Worm (Caenorhabditis elegans): ENCODE results near the gene R102.2.

DNA sequence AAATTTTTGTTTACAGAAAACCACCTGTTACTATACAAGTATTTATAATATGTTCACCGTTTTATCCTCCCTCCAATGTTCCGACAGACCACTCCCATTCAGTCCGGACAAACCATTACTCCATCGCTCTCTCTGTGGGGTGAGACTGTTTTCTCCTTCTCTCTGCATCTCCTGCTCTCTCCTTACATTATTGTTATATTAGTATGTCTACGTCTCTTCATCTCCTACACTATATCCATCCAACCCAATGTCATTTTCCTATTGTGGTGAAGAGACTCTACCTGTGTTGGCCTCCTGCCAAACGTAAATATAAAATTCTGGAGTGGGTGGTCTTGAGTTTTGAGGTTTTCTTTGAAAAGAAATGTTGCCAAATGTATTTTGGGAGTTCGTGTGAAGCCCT is 27.2 kb downstream of the R102.2 start:
- TF ChIP-seq pqm-1 (tag; optimal IDR thresholded peaks at IDR 0.05) (no peak), zfp-2 (tag; optimal IDR thresholded peaks at IDR 0.05) (no peak), skn-1 (tag; optimal IDR thresholded peaks at IDR 0.05) (no peak), snpc-4 (tag; optimal IDR thresholded peaks at IDR 0.05) (no peak), gei-8 (GFP tag; optimal IDR thresholded peaks at IDR 0.05) (no peak), zag-1 (tag; optimal IDR thresholded peaks at IDR 0.05) (no peak), Y5F2A.4 (GFP tag; optimal IDR thresholded peaks at IDR 0.05) (no peak)

All from whole organism, L4 larva.